Worm (Caenorhabditis elegans): ENCODE measurements around the gene C54F6.5.
"Not testable (repeated sequence)": the region's sequence is repeated elsewhere in the genome, so short reads cannot be mapped to it uniquely, and the experiment has no call there.

Gene C54F6.5

ce11 chrV:7501194-7501593 lies 27.7 kb upstream of the C54F6.5 start:
- TF ChIP-seq hmbx-1 (tag; optimal IDR thresholded peaks at IDR 0.05): no peak
- TF ChIP-seq tra-4 (tag; optimal IDR thresholded peaks at IDR 0.05): no peak
- TF ChIP-seq hnd-1 (tag; optimal IDR thresholded peaks at IDR 0.05): no peak

ce11 chrV:7504271-7504670 lies 24.6 kb upstream of the C54F6.5 start, which contains the start of gene srh-229:
Gene srh-229, minus strand, starts transcription at chrV:7504371.
- TF ChIP-seq hmbx-1 (tag; optimal IDR thresholded peaks at IDR 0.05) (no peak), F13C5.2 (tag; optimal IDR thresholded peaks at IDR 0.05) (no peak), scrt-1 (GFP tag; IDR thresholded peaks at IDR 0.05) (no peak), ceh-36 (tag; optimal IDR thresholded peaks at IDR 0.05) (no peak), flt-1 (GFP tag; IDR thresholded peaks at IDR 0.05) (no peak), hmg-4 (GFP tag; optimal IDR thresholded peaks at IDR 0.05) (no peak), sea-1 (GFP tag; conservative IDR thresholded peaks at IDR 0.05) (no peak), tra-4 (tag; optimal IDR thresholded peaks at IDR 0.05) (no peak), tbx-37 (GFP tag; conservative IDR thresholded peaks at IDR 0.05) (no peak), ets-7 (tag; optimal IDR thresholded peaks at IDR 0.05) (no peak), ama-1 (optimal IDR thresholded peaks at IDR 0.05) (no peak), B0310.2 (tag; optimal IDR thresholded peaks at IDR 0.05) (no peak), hnd-1 (tag; optimal IDR thresholded peaks at IDR 0.05) (no peak), ceh-13 (GFP tag; optimal IDR thresholded peaks at IDR 0.05) (no peak)

- TF ChIP-seq hnd-1 (tag; optimal IDR thresholded peaks at IDR 0.05) (no peak), scrt-1 (GFP tag; IDR thresholded peaks at IDR 0.05) (no peak), hmbx-1 (tag; optimal IDR thresholded peaks at IDR 0.05) (no peak)
Observed at ce11 chrV:7506207-7506606, 22.7 kb upstream of the C54F6.5 start.

- no peak for TF ChIP-seq ceh-13 (GFP tag; optimal IDR thresholded peaks at IDR 0.05)
- no peak for TF ChIP-seq hmbx-1 (tag; optimal IDR thresholded peaks at IDR 0.05)
- no peak for TF ChIP-seq pes-1 (GFP tag; IDR thresholded peaks at IDR 0.05)
- TF ChIP-seq hnd-1 (tag; optimal IDR thresholded peaks at IDR 0.05): no peak
- no peak for TF ChIP-seq flt-1 (GFP tag; IDR thresholded peaks at IDR 0.05)
- TF ChIP-seq F13C5.2 (tag; optimal IDR thresholded peaks at IDR 0.05): no peak
- no peak for TF ChIP-seq sea-1 (GFP tag; conservative IDR thresholded peaks at IDR 0.05)
- no peak for TF ChIP-seq scrt-1 (GFP tag; IDR thresholded peaks at IDR 0.05)
- TF ChIP-seq ama-1 (optimal IDR thresholded peaks at IDR 0.05): no peak
- TF ChIP-seq ets-7 (tag; optimal IDR thresholded peaks at IDR 0.05): no peak
- TF ChIP-seq tbx-11 (GFP tag; IDR thresholded peaks at IDR 0.05): no peak
- no peak for TF ChIP-seq tbx-37 (GFP tag; conservative IDR thresholded peaks at IDR 0.05)
- TF ChIP-seq B0310.2 (tag; optimal IDR thresholded peaks at IDR 0.05): no peak
- no peak for TF ChIP-seq aly-1 (tag; optimal IDR thresholded peaks at IDR 0.05)
- TF ChIP-seq tra-4 (tag; optimal IDR thresholded peaks at IDR 0.05): no peak
Observed at ce11 chrV:7508566-7509044, 20.3 kb upstream of the C54F6.5 start, which contains the start of the genes str-31 and nhr-172. Gene str-31, minus strand, starts transcription at chrV:7508666. Gene nhr-172, plus strand, starts transcription at chrV:7508994.

ce11 chrV:7511465-7511864 lies 17.5 kb upstream of the C54F6.5 start, which contains the start of gene nhr-171:
Gene nhr-171, plus strand, starts transcription at chrV:7511765.
- TF ChIP-seq tbx-11 (GFP tag; IDR thresholded peaks at IDR 0.05); tra-4 (tag; optimal IDR thresholded peaks at IDR 0.05); F13C5.2 (tag; optimal IDR thresholded peaks at IDR 0.05): not testable (repeated sequence)

- TF ChIP-seq F13C5.2 (tag; optimal IDR thresholded peaks at IDR 0.05): no peak
- no peak for TF ChIP-seq pes-1 (GFP tag; IDR thresholded peaks at IDR 0.05)
- no peak for TF ChIP-seq sea-1 (GFP tag; conservative IDR thresholded peaks at IDR 0.05)
- no peak for TF ChIP-seq ceh-36 (tag; optimal IDR thresholded peaks at IDR 0.05)
- no peak for TF ChIP-seq tbx-11 (GFP tag; IDR thresholded peaks at IDR 0.05)
- no peak for TF ChIP-seq hnd-1 (tag; optimal IDR thresholded peaks at IDR 0.05)
- no peak for TF ChIP-seq ama-1 (optimal IDR thresholded peaks at IDR 0.05)
- no peak for TF ChIP-seq tbx-37 (GFP tag; conservative IDR thresholded peaks at IDR 0.05)
- no peak for TF ChIP-seq flt-1 (GFP tag; IDR thresholded peaks at IDR 0.05)
- no peak for TF ChIP-seq B0310.2 (tag; optimal IDR thresholded peaks at IDR 0.05)
- no peak for TF ChIP-seq ceh-13 (GFP tag; optimal IDR thresholded peaks at IDR 0.05)
- TF ChIP-seq scrt-1 (GFP tag; IDR thresholded peaks at IDR 0.05): no peak
- no peak for TF ChIP-seq aly-1 (tag; optimal IDR thresholded peaks at IDR 0.05)
- TF ChIP-seq hmg-4 (GFP tag; optimal IDR thresholded peaks at IDR 0.05): no peak
- TF ChIP-seq ets-7 (tag; optimal IDR thresholded peaks at IDR 0.05): no peak
- no peak for TF ChIP-seq hmbx-1 (tag; optimal IDR thresholded peaks at IDR 0.05)
- TF ChIP-seq tra-4 (tag; optimal IDR thresholded peaks at IDR 0.05): no peak
Observed at ce11 chrV:7514939-7515338, 14.0 kb upstream of the C54F6.5 start, which contains the start of gene srb-18. Gene srb-18, plus strand, starts transcription at chrV:7515239.

ce11 chrV:7520077-7520476 lies 8.8 kb upstream of the C54F6.5 start, which contains the start of gene srb-19:
Gene srb-19, minus strand, starts transcription at chrV:7520177.
- no peak for TF ChIP-seq hmbx-1 (tag; optimal IDR thresholded peaks at IDR 0.05)
- no peak for TF ChIP-seq hmg-4 (GFP tag; optimal IDR thresholded peaks at IDR 0.05)
- no peak for TF ChIP-seq pes-1 (GFP tag; IDR thresholded peaks at IDR 0.05)
- TF ChIP-seq ets-7 (tag; optimal IDR thresholded peaks at IDR 0.05): no peak
- no peak for TF ChIP-seq sea-1 (GFP tag; conservative IDR thresholded peaks at IDR 0.05)
- no peak for TF ChIP-seq ama-1 (optimal IDR thresholded peaks at IDR 0.05)
- TF ChIP-seq B0310.2 (tag; optimal IDR thresholded peaks at IDR 0.05): no peak
- TF ChIP-seq tbx-11 (GFP tag; IDR thresholded peaks at IDR 0.05): no peak
- no peak for TF ChIP-seq F13C5.2 (tag; optimal IDR thresholded peaks at IDR 0.05)

- no peak for TF ChIP-seq tbx-37 (GFP tag; conservative IDR thresholded peaks at IDR 0.05)
- TF ChIP-seq aly-1 (tag; optimal IDR thresholded peaks at IDR 0.05): no peak
- TF ChIP-seq flt-1 (GFP tag; IDR thresholded peaks at IDR 0.05): no peak
- no peak for TF ChIP-seq hmbx-1 (tag; optimal IDR thresholded peaks at IDR 0.05)
- TF ChIP-seq hnd-1 (tag; optimal IDR thresholded peaks at IDR 0.05): no peak
- no peak for TF ChIP-seq pes-1 (GFP tag; IDR thresholded peaks at IDR 0.05)
- no peak for TF ChIP-seq tra-4 (tag; optimal IDR thresholded peaks at IDR 0.05)
- TF ChIP-seq F13C5.2 (tag; optimal IDR thresholded peaks at IDR 0.05): no peak
- no peak for TF ChIP-seq sea-1 (GFP tag; conservative IDR thresholded peaks at IDR 0.05)
- TF ChIP-seq tbx-11 (GFP tag; IDR thresholded peaks at IDR 0.05): no peak
- TF ChIP-seq hmg-4 (GFP tag; optimal IDR thresholded peaks at IDR 0.05): no peak
- no peak for TF ChIP-seq scrt-1 (GFP tag; IDR thresholded peaks at IDR 0.05)
- no peak for TF ChIP-seq ceh-13 (GFP tag; optimal IDR thresholded peaks at IDR 0.05)
- no peak for TF ChIP-seq ceh-36 (tag; optimal IDR thresholded peaks at IDR 0.05)
- TF ChIP-seq ets-7 (tag; optimal IDR thresholded peaks at IDR 0.05): no peak
Observed at ce11 chrV:7521304-7521703, 7.6 kb upstream of the C54F6.5 start.
